Worm (Caenorhabditis elegans) whole organism, late embryonic: Measurements from ENCODE around the gene D2096.5.
A peak's percentile ranks its signal among the peaks of the same experiment; 100 is the strongest.

Source experiments
- C08G9.2 ChIP-seq: sonication (generic microtip); optimal IDR thresholded peaks from 2 replicates; lab custom pipeline; 2016; ENCODE audit warnings: mild to moderate bottlenecking, missing genetic modification characterization, moderate library complexity, missing compliant biosample characterization
- K02D7.2 ChIP-seq: sonication (generic microtip); optimal IDR thresholded peaks from 2 replicates; lab custom pipeline; 2017; ENCODE audit warnings: mild to moderate bottlenecking, missing genetic modification characterization, missing compliant biosample characterization
- T23F11.4 ChIP-seq: fragments of 200-800 bp; sonication (Bioruptor generic); optimal IDR thresholded peaks from 2 replicates; lab custom pipeline; 2018; ENCODE audit warnings: mild to moderate bottlenecking, missing genetic modification characterization, missing compliant biosample characterization
- Y22D7AL.16 ChIP-seq: sonication (generic microtip); optimal IDR thresholded peaks from 2 replicates; lab custom pipeline; 2016; ENCODE audit warnings: missing genetic modification characterization, missing compliant biosample characterization
- ahr-1 ChIP-seq: sonication (generic microtip); optimal IDR thresholded peaks from 2 replicates; lab custom pipeline; 2016; ENCODE audit warnings: missing genetic modification characterization, missing compliant biosample characterization
- ama-1 ChIP-seq: fragments of 150-350 bp; optimal IDR thresholded peaks from 2 replicates; lab custom pipeline; 2014
- ceh-18 ChIP-seq: sonication (generic microtip); optimal IDR thresholded peaks from 2 replicates; lab custom pipeline; 2016; ENCODE audit warnings: missing genetic modification characterization, missing compliant biosample characterization
- ceh-19 ChIP-seq: fragments of 200-800 bp; sonication (Bioruptor generic); optimal IDR thresholded peaks from 2 replicates; lab custom pipeline; 2018; ENCODE audit warnings: mild to moderate bottlenecking, missing genetic modification characterization, missing compliant biosample characterization
- ceh-2 ChIP-seq: sonication (generic microtip); optimal IDR thresholded peaks from 2 replicates; lab custom pipeline; 2016; ENCODE audit warnings: missing genotype, missing genetic modification characterization, missing compliant biosample characterization
- ceh-22 ChIP-seq: sonication (generic microtip); optimal IDR thresholded peaks from 2 replicates; lab custom pipeline; 2017; ENCODE audit warnings: missing biosample characterization, missing genetic modification characterization
- ceh-30 ChIP-seq: fragments of 150-350 bp; optimal IDR thresholded peaks from 2 replicates; lab custom pipeline; 2014; ENCODE audit warnings: missing biosample characterization, missing genetic modification characterization
- ceh-34 ChIP-seq: sonication (generic microtip); optimal IDR thresholded peaks from 2 replicates; lab custom pipeline; 2016; ENCODE audit warnings: mild to moderate bottlenecking, missing genetic modification characterization, missing compliant biosample characterization
- ceh-48 ChIP-seq: sonication (generic microtip); optimal IDR thresholded peaks from 2 replicates; lab custom pipeline; 2016; ENCODE audit warnings: missing genetic modification characterization, inconsistent platforms, missing compliant biosample characterization
- ceh-6 ChIP-seq: fragments of 200-800 bp; sonication (Bioruptor generic); optimal IDR thresholded peaks from 2 replicates; lab custom pipeline; 2018; ENCODE audit warnings: mild to moderate bottlenecking, missing genetic modification characterization, missing compliant biosample characterization
- che-1 ChIP-seq: sonication (generic microtip); optimal IDR thresholded peaks from 2 replicates; lab custom pipeline; 2016; ENCODE audit warnings: mild to moderate bottlenecking, missing genetic modification characterization, missing compliant biosample characterization
- dmd-4 ChIP-seq: sonication (generic microtip); optimal IDR thresholded peaks from 2 replicates; lab custom pipeline; 2016; ENCODE audit warnings: borderline replicate concordance, missing genetic modification characterization, missing compliant biosample characterization
- dve-1 ChIP-seq: sonication (generic microtip); optimal IDR thresholded peaks from 2 replicates; lab custom pipeline; 2017; ENCODE audit warnings: antibody characterized with exemption, mild to moderate bottlenecking, missing genetic modification characterization, missing compliant biosample characterization
- elt-2 ChIP-seq: sonication (generic microtip); optimal IDR thresholded peaks from 2 replicates; lab custom pipeline; 2016; ENCODE audit warnings: missing genetic modification reagents, missing genetic modification characterization, missing compliant biosample characterization
- ets-4 ChIP-seq: sonication (generic microtip); optimal IDR thresholded peaks from 2 replicates; lab custom pipeline; 2016; ENCODE audit warnings: missing genetic modification characterization, missing compliant biosample characterization
- fkh-6 ChIP-seq: sonication (generic microtip); optimal IDR thresholded peaks from 2 replicates; lab custom pipeline; 2016; ENCODE audit warnings: missing genetic modification characterization, missing compliant biosample characterization
- gmeb-2 ChIP-seq: sonication (generic microtip); optimal IDR thresholded peaks from 2 replicates; lab custom pipeline; 2016; ENCODE audit warnings: missing genetic modification characterization, inconsistent platforms, missing compliant biosample characterization
- hlh-13 ChIP-seq: fragments of 200-800 bp; sonication (Bioruptor generic); optimal IDR thresholded peaks from 2 replicates; lab custom pipeline; 2018; ENCODE audit warnings: mild to moderate bottlenecking, missing genetic modification characterization, missing compliant biosample characterization
- hlh-15 ChIP-seq: sonication (generic microtip); optimal IDR thresholded peaks from 2 replicates; lab custom pipeline; 2016; ENCODE audit warnings: missing genetic modification characterization, missing compliant biosample characterization
- hlh-30 ChIP-seq: sonication (generic microtip); optimal IDR thresholded peaks from 2 replicates; lab custom pipeline; 2017; ENCODE audit warnings: antibody characterized with exemption, missing genetic modification characterization, missing compliant biosample characterization; ENCODE audit not compliant: insufficient read depth
- hlh-6 ChIP-seq: sonication (generic microtip); optimal IDR thresholded peaks from 2 replicates; lab custom pipeline; 2016; ENCODE audit warnings: missing genotype, missing genetic modification characterization, missing compliant biosample characterization
- hlh-8 ChIP-seq: sonication (generic microtip); optimal IDR thresholded peaks from 2 replicates; lab custom pipeline; 2016; ENCODE audit warnings: missing genotype, missing genetic modification characterization, missing compliant biosample characterization
- lin-11 ChIP-seq: fragments of 200-800 bp; sonication (Bioruptor generic); optimal IDR thresholded peaks from 2 replicates; lab custom pipeline; 2018; ENCODE audit warnings: mild to moderate bottlenecking, missing genetic modification characterization, missing compliant biosample characterization
- madf-2 ChIP-seq: sonication (generic microtip); optimal IDR thresholded peaks from 2 replicates; lab custom pipeline; 2017; ENCODE audit warnings: missing genetic modification characterization, missing compliant biosample characterization
- mec-3 ChIP-seq: sonication (generic microtip); optimal IDR thresholded peaks from 2 replicates; lab custom pipeline; 2016; ENCODE audit warnings: borderline replicate concordance, missing genetic modification characterization, missing compliant biosample characterization
- nhr-11 ChIP-seq: fragments of 150-350 bp; optimal IDR thresholded peaks from 2 replicates; lab custom pipeline; 2014; ENCODE audit warnings: missing biosample characterization, missing genetic modification characterization
- npax-4 ChIP-seq: sonication (generic microtip); optimal IDR thresholded peaks from 2 replicates; lab custom pipeline; 2016; ENCODE audit warnings: missing genetic modification characterization, missing compliant biosample characterization
- pag-3 ChIP-seq: sonication (generic microtip); optimal IDR thresholded peaks from 2 replicates; lab custom pipeline; 2016; ENCODE audit warnings: missing compliant biosample characterization, missing genetic modification characterization, borderline replicate concordance
- pha-2 ChIP-seq: sonication (generic microtip); optimal IDR thresholded peaks from 2 replicates; lab custom pipeline; 2017; ENCODE audit warnings: mild to moderate bottlenecking, missing genetic modification characterization, missing compliant biosample characterization
- pqm-1 ChIP-seq: sonication (generic microtip); optimal IDR thresholded peaks from 2 replicates; lab custom pipeline; 2016; ENCODE audit warnings: missing genetic modification characterization, missing compliant biosample characterization
- pros-1 ChIP-seq: fragments of 150-350 bp; optimal IDR thresholded peaks from 2 replicates; lab custom pipeline; 2014; ENCODE audit warnings: missing biosample characterization, missing genetic modification reagents, missing genetic modification characterization
- sox-2 ChIP-seq: fragments of 200-800 bp; sonication (Bioruptor generic); IDR thresholded peaks from 2 replicates; pipeline ENCODE4 v1.3.6; 2022; ENCODE audit warnings: missing genetic modification reagents, missing genetic modification characterization, missing compliant biosample characterization
- syd-9 ChIP-seq: sonication (generic microtip); optimal IDR thresholded peaks from 2 replicates; lab custom pipeline; 2016; ENCODE audit warnings: mild to moderate bottlenecking, missing genetic modification characterization, moderate library complexity, missing compliant biosample characterization
- tbx-2 ChIP-seq: sonication (generic microtip); optimal IDR thresholded peaks from 2 replicates; lab custom pipeline; 2016; ENCODE audit warnings: missing genetic modification characterization, missing compliant biosample characterization
- tbx-7 ChIP-seq: sonication (generic microtip); optimal IDR thresholded peaks from 2 replicates; lab custom pipeline; 2016; ENCODE audit warnings: missing genotype, missing genetic modification characterization, missing compliant biosample characterization
- ttx-3 ChIP-seq: sonication (generic microtip); optimal IDR thresholded peaks from 2 replicates; lab custom pipeline; 2016; ENCODE audit warnings: missing genetic modification reagents, missing genetic modification characterization, missing compliant biosample characterization
- unc-3 ChIP-seq, 2 experiments: fragments of 200-800 bp in 1 of 2; sonication (Bioruptor generic) in 1 of 2; sonication (generic microtip) in 1 of 2; conservative IDR thresholded peaks in 1 of 2; optimal IDR thresholded peaks in 1 of 2; 2 replicates each; pipeline versions ENCODE4 v1.3.6 to Lab custom; 2016 to 2022; ENCODE audit warnings: missing compliant biosample characterization in 2 of 2, missing genetic modification characterization in 2 of 2, missing genetic modification reagents in 1 of 2
- unc-42 ChIP-seq: sonication (generic microtip); optimal IDR thresholded peaks from 2 replicates; lab custom pipeline; 2016; ENCODE audit warnings: missing genotype, missing genetic modification characterization, missing compliant biosample characterization
- unc-55 ChIP-seq: sonication (generic microtip); optimal IDR thresholded peaks from 2 replicates; lab custom pipeline; 2017; ENCODE audit warnings: missing biosample characterization, missing genetic modification reagents, missing genetic modification characterization

Gene D2096.5

ce11 chrIV:8375381-8375780 lies 15.8 kb upstream of the D2096.5 start (continued):
- TF ChIP-seq pha-2 (tag; lab: Kevin White, UChicago) (peak; percentile 86), pros-1 (peak; percentile 49), fkh-6 (tag; lab: Kevin White, UChicago) (peak; percentile 80), hlh-6 (tag; lab: Kevin White, UChicago) (peak; percentile 89), Y22D7AL.16 (peak; percentile 70), ttx-3 (tag; lab: Kevin White, UChicago) (peak; percentile 82), ceh-6 (GFP tag; lab: Kevin White, UChicago) (peak; percentile 87), ceh-19 (peak; percentile 75), tbx-2 (tag; lab: Kevin White, UChicago) (peak; percentile 86), lin-11 (peak; percentile 84), ceh-18 (tag; lab: Kevin White, UChicago) (peak; percentile 59), syd-9 (peak; percentile 89), pag-3 (tag; lab: Kevin White, UChicago) (peak; percentile 39), ceh-34 (tag; lab: Kevin White, UChicago) (peak; percentile 87), pqm-1 (tag; lab: Kevin White, UChicago) (peak; percentile 16), hlh-30 (tag; lab: Kevin White, UChicago) (peak; percentile 56), unc-42 (tag; lab: Kevin White, UChicago) (peak; percentile 61), elt-2 (peak; percentile 94), dmd-4 (tag; lab: Kevin White, UChicago) (peak; percentile 31), unc-3 (GFP tag; conservative IDR thresholded peaks at IDR 0.05; lab: Robert Waterston, UW) (peak; percentile 65; the same call in 1 of the 2 replicates), unc-3 (tag; optimal IDR thresholded peaks at IDR 0.05; lab: Kevin White, UChicago) (peak; percentile 79), ets-4 (peak; percentile 34), ceh-22 (no peak), ceh-30 (peak; percentile 53), tbx-7 (tag; lab: Kevin White, UChicago) (peak; percentile 34), hlh-13 (peak; percentile 83), hlh-15 (tag; lab: Kevin White, UChicago) (peak; percentile 67), sox-2 (peak; percentile 72), ama-1 (lab: Kevin White, UChicago) (no peak), C08G9.2 (peak; percentile 69), T23F11.4 (GFP tag; lab: Kevin White, UChicago) (peak; percentile 63), gmeb-2 (peak; percentile 81), hlh-8 (tag; lab: Kevin White, UChicago) (peak; percentile 66), npax-4 (tag; lab: Kevin White, UChicago) (peak; percentile 77), K02D7.2 (tag; lab: Kevin White, UChicago) (peak; percentile 51), unc-55 (GFP tag; lab: Kevin White, UChicago) (peak; percentile 65), ceh-48 (peak; percentile 77), che-1 (tag; lab: Kevin White, UChicago) (peak; percentile 86), ahr-1 (tag; lab: Kevin White, UChicago) (peak; percentile 33), dve-1 (peak; percentile 85)

ce11 chrIV:8369135-8369534 lies 9.6 kb upstream of the D2096.5 start, which contains the start of gene D2096.6:
D2096.6 (minus strand) TSS chrIV:8369235.
- no peak for TF ChIP-seq nhr-11 (tag; lab: Kevin White, UChicago)
- TF ChIP-seq, all 69 proteins: peak for 0

ce11 chrIV:8367887-8368286 lies 8.3 kb upstream of the D2096.5 start:
- TF ChIP-seq ceh-22, result no peak
- TF ChIP-seq ceh-2 (tag; lab: Kevin White, UChicago), result no peak
- no peak for TF ChIP-seq syd-9
- TF ChIP-seq mec-3, result no peak
- no peak for TF ChIP-seq pag-3 (tag; lab: Kevin White, UChicago)
- TF ChIP-seq madf-2 (tag; lab: Kevin White, UChicago), result no peak
- TF ChIP-seq Y22D7AL.16, result no peak
- TF ChIP-seq ets-4, result no peak
- TF ChIP-seq fkh-6 (tag; lab: Kevin White, UChicago), result no peak
- TF ChIP-seq unc-42 (tag; lab: Kevin White, UChicago), result no peak
- TF ChIP-seq K02D7.2 (tag; lab: Kevin White, UChicago), result no peak
